Fruit fly (Drosophila melanogaster) whole organism, embryonic: ENCODE data around the gene Ilk.

Source experiments
- Antp ChIP-seq: fragments of 200-800 bp; sonication (Bioruptor generic); optimal IDR thresholded peaks from 3 replicates; lab custom pipeline; 2016; ENCODE audit warnings: missing biosample characterization, missing genetic modification characterization
- Blimp-1 ChIP-seq: fragments of 200-800 bp; sonication (Bioruptor generic); optimal IDR thresholded peaks from 3 replicates; lab custom pipeline; 2018; ENCODE audit warnings: missing biosample characterization, missing genetic modification characterization, mild to moderate bottlenecking, moderate library complexity, missing genetic modification reagents
- CG10366 ChIP-seq: fragments of 200-800 bp; sonication (Bioruptor generic); IDR thresholded peaks from 2 replicates; pipeline ENCODE4 v1.3.6; 2022; ENCODE audit warnings: missing biosample characterization, missing genetic modification characterization
- CG11085 ChIP-seq: fragments of 200-800 bp; sonication (Bioruptor generic); IDR thresholded peaks from 2 replicates; pipeline ENCODE4 v1.3.6; 2022; ENCODE audit warnings: missing biosample characterization, missing genetic modification characterization
- CG11398 ChIP-seq: fragments of 200-800 bp; sonication (Bioruptor generic); optimal IDR thresholded peaks from 2 replicates; lab custom pipeline; 2016; ENCODE audit warnings: missing biosample characterization, missing genetic modification characterization
- CG11695 ChIP-seq: fragments of 200-800 bp; sonication (Bioruptor generic); IDR thresholded peaks from 3 replicates; pipeline ENCODE4 v1.3.6; 2022; ENCODE audit warnings: missing biosample characterization, missing genetic modification characterization
- CG13424 ChIP-seq: fragments of 200-800 bp; sonication (Bioruptor generic); optimal IDR thresholded peaks from 2 replicates; lab custom pipeline; 2019; ENCODE audit warnings: missing biosample characterization, mild to moderate bottlenecking, missing genetic modification characterization, moderate library complexity
- CG17802 ChIP-seq: fragments of 200-800 bp; sonication (Bioruptor generic); optimal IDR thresholded peaks from 2 replicates; lab custom pipeline; 2018; ENCODE audit warnings: missing biosample characterization, mild to moderate bottlenecking, missing genetic modification characterization, moderate library complexity
- CG17829 ChIP-seq: fragments of 200-800 bp; optimal IDR thresholded peaks from 2 replicates; lab custom pipeline; 2019; ENCODE audit warnings: missing biosample characterization, mild to moderate bottlenecking, missing genetic modification characterization, moderate library complexity
- CG2202 ChIP-seq: fragments of 200-800 bp; sonication (Bioruptor generic); optimal IDR thresholded peaks from 2 replicates; lab custom pipeline; 2018; ENCODE audit warnings: missing biosample characterization, mild to moderate bottlenecking, missing genetic modification characterization
- CG30020 ChIP-seq: fragments of 200-800 bp; optimal IDR thresholded peaks from 2 replicates; lab custom pipeline; 2019; ENCODE audit warnings: missing biosample characterization, mild to moderate bottlenecking, missing genetic modification characterization, moderate library complexity
- CG31365 ChIP-seq: fragments of 200-800 bp; sonication (Bioruptor generic); optimal IDR thresholded peaks from 2 replicates; lab custom pipeline; 2018; ENCODE audit warnings: missing biosample characterization, mild to moderate bottlenecking, missing genetic modification characterization
- CG31441 ChIP-seq: fragments of 200-800 bp; sonication (Bioruptor generic); IDR thresholded peaks from 2 replicates; pipeline ENCODE4 v1.3.6; 2022; ENCODE audit warnings: missing biosample characterization, missing genetic modification characterization
- CG32767 ChIP-seq: fragments of 200-800 bp; sonication (Bioruptor generic); IDR thresholded peaks from 2 replicates; pipeline ENCODE4 v1.3.6; 2022; ENCODE audit warnings: missing biosample characterization, missing genetic modification characterization
- CG34376 ChIP-seq: fragments of 200-800 bp; sonication (Bioruptor generic); optimal IDR thresholded peaks from 2 replicates; lab custom pipeline; 2018; ENCODE audit warnings: missing biosample characterization, mild to moderate bottlenecking, missing genetic modification characterization
- CG3847 ChIP-seq: fragments of 200-800 bp; sonication (Bioruptor generic); IDR thresholded peaks from 2 replicates; pipeline ENCODE4 v1.3.6; 2022; ENCODE audit warnings: missing biosample characterization, missing genetic modification characterization
- CG4424 ChIP-seq: fragments of 200-800 bp; sonication (Bioruptor generic); optimal IDR thresholded peaks from 3 replicates; lab custom pipeline; 2016; ENCODE audit warnings: missing biosample characterization, missing genetic modification characterization
- CG4820 ChIP-seq: fragments of 200-800 bp; sonication (Bioruptor generic); optimal IDR thresholded peaks from 3 replicates; lab custom pipeline; 2016; ENCODE audit warnings: missing biosample characterization, missing genetic modification characterization
- CG7928 ChIP-seq: fragments of 200-800 bp; sonication (Bioruptor generic); optimal IDR thresholded peaks from 2 replicates; lab custom pipeline; 2017; ENCODE audit warnings: missing biosample characterization, mild to moderate bottlenecking, missing genetic modification characterization
- CHES-1-like ChIP-seq: fragments of 200-800 bp; sonication (Bioruptor generic); optimal IDR thresholded peaks from 2 replicates; lab custom pipeline; 2016; ENCODE audit warnings: missing biosample characterization, missing genetic modification characterization
- CTCF ChIP-seq: fragments of 200-800 bp; sonication (Bioruptor generic); optimal IDR thresholded peaks from 2 replicates; lab custom pipeline; 2017; ENCODE audit warnings: missing biosample characterization, mild to moderate bottlenecking, missing genetic modification characterization, moderate library complexity
- CkIIα-i1 ChIP-seq: fragments of 200-800 bp; sonication (Bioruptor generic); IDR thresholded peaks from 2 replicates; pipeline ENCODE4 v1.3.6; 2022; ENCODE audit warnings: missing biosample characterization, missing genetic modification characterization
- Deaf1 ChIP-seq: fragments of 200-800 bp; optimal IDR thresholded peaks from 3 replicates; lab custom pipeline; 2019; ENCODE audit warnings: missing biosample characterization, mild to moderate bottlenecking, missing genetic modification characterization, moderate library complexity
- GATAe ChIP-seq: fragments of 200-800 bp; sonication (Bioruptor generic); conservative IDR thresholded peaks from 2 replicates; pipeline ENCODE4 v1.3.6; 2022; ENCODE audit warnings: missing biosample characterization, missing genetic modification characterization
- Gug ChIP-seq: fragments of 200-800 bp; sonication (Bioruptor generic); IDR thresholded peaks from 4 replicates; pipeline ENCODE4 v1.3.6; 2022; ENCODE audit warnings: missing biosample characterization, missing genetic modification characterization
- HLH4C ChIP-seq: fragments of 200-800 bp; sonication (Bioruptor generic); IDR thresholded peaks from 3 replicates; pipeline ENCODE4 v1.3.6; 2022; ENCODE audit warnings: missing biosample characterization, missing genetic modification characterization; ENCODE audit not compliant: partially characterized antibody
- Hand ChIP-seq: fragments of 200-800 bp; sonication (Bioruptor generic); optimal IDR thresholded peaks from 2 replicates; lab custom pipeline; 2017; ENCODE audit warnings: mild to moderate bottlenecking, missing biosample characterization, missing genetic modification reagents, missing genetic modification characterization
- Hmx ChIP-seq: fragments of 200-800 bp; sonication (Bioruptor generic); optimal IDR thresholded peaks from 2 replicates; lab custom pipeline; 2016; ENCODE audit warnings: missing biosample characterization, missing genetic modification characterization
- Lhr ChIP-seq: fragments of 200-800 bp; sonication (Bioruptor generic); optimal IDR thresholded peaks from 3 replicates; lab custom pipeline; 2017; ENCODE audit warnings: mild to moderate bottlenecking, missing biosample characterization, missing genetic modification reagents, missing genetic modification characterization
- Med ChIP-seq: fragments of 200-800 bp; sonication (Bioruptor generic); peaks from one replicate; lab custom pipeline; 2016; ENCODE audit warnings: missing biosample characterization, missing genetic modification characterization, mild to moderate bottlenecking, inconsistent platforms, moderate library complexity
- NC2α ChIP-seq: fragments of 200-800 bp; sonication (Bioruptor generic); optimal IDR thresholded peaks from 2 replicates; lab custom pipeline; 2016; ENCODE audit warnings: missing biosample characterization, missing genetic modification characterization
- NFAT ChIP-seq: fragments of 200-800 bp; sonication (Bioruptor generic); IDR thresholded peaks from 2 replicates; pipeline ENCODE4 v1.3.6; 2022; ENCODE audit warnings: missing biosample characterization, missing genetic modification characterization
- Sox102F ChIP-seq: fragments of 200-800 bp; sonication (Bioruptor generic); optimal IDR thresholded peaks from 2 replicates; lab custom pipeline; 2018; ENCODE audit warnings: missing biosample characterization, mild to moderate bottlenecking, missing genetic modification characterization, moderate library complexity
- TFAM ChIP-seq: fragments of 200-800 bp; sonication (Bioruptor generic); optimal IDR thresholded peaks from 2 replicates; lab custom pipeline; 2017; ENCODE audit warnings: missing biosample characterization, missing genetic modification characterization, inconsistent platforms
- ab ChIP-seq: fragments of 200-800 bp; sonication (Bioruptor generic); optimal IDR thresholded peaks from 2 replicates; lab custom pipeline; 2016; ENCODE audit warnings: missing biosample characterization, missing genetic modification characterization
- bab2 ChIP-seq: fragments of 200-800 bp; sonication (Bioruptor generic); optimal IDR thresholded peaks from 2 replicates; lab custom pipeline; 2016; ENCODE audit warnings: missing biosample characterization, missing genetic modification characterization
- bowl ChIP-seq: fragments of 200-800 bp; sonication (Bioruptor generic); IDR thresholded peaks from 2 replicates; pipeline ENCODE4 v1.3.6; 2022; ENCODE audit warnings: missing biosample characterization, missing genetic modification characterization
- br ChIP-seq: fragments of >200 bp; optimal IDR thresholded peaks from 2 replicates; lab custom pipeline; 2017
- bsh ChIP-seq, 2 experiments: fragments of 200-800 bp; sonication (Bioruptor generic); optimal IDR thresholded peaks; 2 replicates each; lab custom pipeline; 2017 to 2018; ENCODE audit warnings: mild to moderate bottlenecking in 2 of 2, missing biosample characterization in 2 of 2, missing genetic modification characterization in 2 of 2, moderate library complexity in 1 of 2
- cas ChIP-seq: fragments of 200-800 bp; sonication (Bioruptor generic); IDR thresholded peaks from 2 replicates; pipeline ENCODE4 v1.3.6; 2022; ENCODE audit warnings: missing biosample characterization, missing genetic modification characterization
- cwo ChIP-seq: fragments of 200-800 bp; sonication (Bioruptor generic); optimal IDR thresholded peaks from 3 replicates; lab custom pipeline; 2017; ENCODE audit warnings: missing biosample characterization, missing genetic modification characterization, mild to moderate bottlenecking, moderate library complexity, missing genetic modification reagents
- da ChIP-seq: fragments of 200-800 bp; sonication (Bioruptor generic); optimal IDR thresholded peaks from 2 replicates; lab custom pipeline; 2016; ENCODE audit warnings: missing biosample characterization, missing genetic modification characterization
- dan ChIP-seq: fragments of 200-800 bp; sonication (Bioruptor generic); IDR thresholded peaks from 2 replicates; pipeline ENCODE4 v1.3.6; 2022; ENCODE audit warnings: missing biosample characterization, missing genetic modification characterization
- dpn ChIP-seq, 2 experiments: fragments of 200-800 bp; sonication (Bioruptor generic); optimal IDR thresholded peaks; 3 replicates each; lab custom pipeline; 2016; ENCODE audit warnings: missing biosample characterization in 2 of 2, missing genetic modification characterization in 2 of 2
- dysf ChIP-seq: fragments of 200-800 bp; sonication (Bioruptor generic); IDR thresholded peaks from 3 replicates; pipeline ENCODE4 v1.3.6; 2022; ENCODE audit warnings: missing biosample characterization, missing genetic modification characterization
- gsb-n ChIP-seq: fragments of 200-800 bp; sonication (Bioruptor generic); optimal IDR thresholded peaks from 3 replicates; lab custom pipeline; 2018; ENCODE audit warnings: missing biosample characterization, mild to moderate bottlenecking, missing genetic modification characterization
- jumu ChIP-seq: fragments of 200-800 bp; sonication (Bioruptor generic); optimal IDR thresholded peaks from 3 replicates; lab custom pipeline; 2016; ENCODE audit warnings: missing biosample characterization, missing genetic modification characterization
- kah ChIP-seq: fragments of 200-800 bp; sonication (Bioruptor generic); optimal IDR thresholded peaks from 2 replicates; lab custom pipeline; 2018; ENCODE audit warnings: missing biosample characterization, mild to moderate bottlenecking, missing genetic modification characterization
- ken ChIP-seq: fragments of 200-800 bp; sonication (Bioruptor generic); IDR thresholded peaks from 3 replicates; pipeline ENCODE4 v1.3.6; 2022; ENCODE audit warnings: missing biosample characterization, missing genetic modification characterization
- lab ChIP-seq: fragments of 200-800 bp; sonication (Bioruptor generic); optimal IDR thresholded peaks from 3 replicates; lab custom pipeline; 2017; ENCODE audit warnings: missing biosample characterization, missing genetic modification characterization, mild to moderate bottlenecking, moderate library complexity, missing genetic modification reagents
- lola ChIP-seq, 3 experiments: fragments of >200 bp in 2 of 3; fragments of 200-800 bp in 1 of 3; sonication (Bioruptor generic) in 1 of 3; optimal IDR thresholded peaks; 2 replicates each; lab custom pipeline; 2017 to 2019; ENCODE audit warnings: missing biosample characterization in 3 of 3, missing genetic modification characterization in 3 of 3, mild to moderate bottlenecking in 1 of 3, moderate library complexity in 1 of 3
- nmo ChIP-seq: fragments of 200-800 bp; sonication (Bioruptor generic); optimal IDR thresholded peaks from 2 replicates; lab custom pipeline; 2018; ENCODE audit warnings: missing biosample characterization, mild to moderate bottlenecking, missing genetic modification characterization, moderate library complexity
- sd ChIP-seq: fragments of 200-800 bp; sonication (Bioruptor generic); optimal IDR thresholded peaks from 3 replicates; lab custom pipeline; 2018; ENCODE audit warnings: missing biosample characterization, mild to moderate bottlenecking, missing genetic modification characterization, moderate library complexity

Ilk gene

dm6 chr3L:21223268-21223667, 6.6 kb downstream of the Ilk start:
- TF ChIP-seq cwo (GFP tag; lab: Kevin White, UChicago) = no peak
- peak in 1 of 2 experiments; percentile 48 for TF ChIP-seq bsh (GFP tag; optimal IDR thresholded peaks at IDR 0.05; lab: Kevin White, UChicago)
- peak; percentile 5 for TF ChIP-seq lab
- no peak for TF ChIP-seq GATAe
- no peak for TF ChIP-seq lola (GFP tag; optimal IDR thresholded peaks at IDR 0.05; lab: Kevin White, UChicago)
- no peak for TF ChIP-seq CG32767 (GFP tag; lab: Robert Waterston, UW)
- 0 out of 3 replicates have a peak, but pooled peaks have one; percentile 27 for TF ChIP-seq dysf (GFP tag; lab: Robert Waterston, UW)
- TF ChIP-seq CG2202 (tag; lab: Kevin White, UChicago) = no peak
- TF ChIP-seq kah = no peak
- no peak for TF ChIP-seq NC2α
- TF ChIP-seq CG17829 = peak; percentile 1
- peak; percentile 4 for TF ChIP-seq CG4424 (GFP tag; lab: Kevin White, UChicago)
- no peak for TF ChIP-seq Hand (GFP tag; lab: Kevin White, UChicago)
- no peak for TF ChIP-seq ab (GFP tag; lab: Kevin White, UChicago)
- TF ChIP-seq CG13424 (tag; lab: Kevin White, UChicago) = peak; percentile 15
- TF ChIP-seq bowl (GFP tag; lab: Robert Waterston, UW) = no peak
- TF ChIP-seq Lhr = no peak
- no peak for TF ChIP-seq CTCF (GFP tag; lab: Kevin White, UChicago)
- TF ChIP-seq bab2 = no peak
- no peak for TF ChIP-seq Gug
- peak; percentile 28; the same call in 1 of the 2 replicates for TF ChIP-seq CG31441 (GFP tag; lab: Robert Waterston, UW)
- no peak for TF ChIP-seq CG17802 (tag; lab: Kevin White, UChicago)
- TF ChIP-seq CG31365 (tag; lab: Kevin White, UChicago) = no peak
- TF ChIP-seq NFAT = no peak
- no peak for TF ChIP-seq CHES-1-like
- TF ChIP-seq ken = no peak
- no peak for TF ChIP-seq CG11398 (GFP tag; lab: Kevin White, UChicago)
- TF ChIP-seq dan (GFP tag; lab: Robert Waterston, UW) = no peak
- no peak for TF ChIP-seq da
- no peak for TF ChIP-seq Med
- peak; percentile 3 for TF ChIP-seq nmo (GFP tag; lab: Kevin White, UChicago)
- peak; percentile 91 for TF ChIP-seq sd (tag; lab: Kevin White, UChicago)
- TF ChIP-seq CG11695 (GFP tag; lab: Robert Waterston, UW) = no peak
- TF ChIP-seq HLH4C (GFP tag; lab: Robert Waterston, UW) = no peak
- TF ChIP-seq CG4820 (GFP tag; lab: Kevin White, UChicago) = no peak
- peak; percentile 46 for TF ChIP-seq Sox102F
- no peak for TF ChIP-seq CG3847 (GFP tag; lab: Robert Waterston, UW)
- no peak for TF ChIP-seq Hmx (GFP tag; lab: Kevin White, UChicago)
- TF ChIP-seq jumu = no peak
- no peak for TF ChIP-seq cas (GFP tag; lab: Robert Waterston, UW)
- no peak for TF ChIP-seq Deaf1
- TF ChIP-seq CG7928 (GFP tag; lab: Kevin White, UChicago) = no peak
- TF ChIP-seq Antp = no peak
- TF ChIP-seq Blimp-1 (GFP tag; lab: Kevin White, UChicago) = peak; percentile 35
- no peak for TF ChIP-seq gsb-n (tag; lab: Kevin White, UChicago)
- no peak for TF ChIP-seq CkIIα-i1 (GFP tag; lab: Robert Waterston, UW)
- TF ChIP-seq CG30020 (tag; lab: Kevin White, UChicago) = no peak
- TF ChIP-seq br (lab: Kevin White, UChicago) = no peak
- no peak for TF ChIP-seq dpn (GFP tag; optimal IDR thresholded peaks at IDR 0.05; lab: Kevin White, UChicago)
- TF ChIP-seq CG34376 (GFP tag; lab: Kevin White, UChicago) = no peak
- no peak for TF ChIP-seq CG11085 (GFP tag; lab: Robert Waterston, UW)
- peak; percentile 30; the same call in 1 of the 2 replicates for TF ChIP-seq CG10366 (GFP tag; lab: Robert Waterston, UW)
- no peak for TF ChIP-seq TFAM (GFP tag; lab: Kevin White, UChicago)
